Fruit fly (Drosophila melanogaster) Kc167 (cell line): Measurements from ENCODE around the gene 2mit.

Source experiments
- Myc ChIP-seq: fragments of >200 bp; optimal IDR thresholded peaks from 2 replicates; lab custom pipeline; 2017; ENCODE audit warnings: missing external identifiers
- Sin3A ChIP-seq: fragments of >200 bp; optimal IDR thresholded peaks from 2 replicates; lab custom pipeline; 2018; ENCODE audit warnings: missing external identifiers
- h ChIP-seq: fragments of >200 bp; optimal IDR thresholded peaks from 3 replicates; lab custom pipeline; 2018; ENCODE audit warnings: missing external identifiers
- insv ChIP-seq: fragments of >200 bp; optimal IDR thresholded peaks from 3 replicates; lab custom pipeline; 2018; ENCODE audit warnings: missing external identifiers
- psq ChIP-seq: fragments of >200 bp; optimal IDR thresholded peaks from 2 replicates; lab custom pipeline; 2017; ENCODE audit warnings: missing external identifiers
- ttk ChIP-seq: sonication (Bioruptor generic); optimal IDR thresholded peaks from 2 replicates; lab custom pipeline; 2017; ENCODE audit warnings: missing external identifiers

2mit gene

dm6 chr3R:13155587-13155986, at the start of gene 2mit:
Gene 2mit, minus strand, starts transcription at chr3R:13155687.
- no peak for TF ChIP-seq Myc (lab: Kevin White, UChicago)
- TF ChIP-seq insv (lab: Kevin White, UChicago): no peak
- TF ChIP-seq psq (lab: Kevin White, UChicago): no peak
- TF ChIP-seq h: no peak
- no peak for TF ChIP-seq ttk (lab: Kevin White, UChicago)
- TF ChIP-seq Sin3A (lab: Kevin White, UChicago): no peak

dm6 chr3R:13200402-13200801, 44.9 kb upstream of the 2mit start:
- TF ChIP-seq insv (lab: Kevin White, UChicago) (no peak), Myc (lab: Kevin White, UChicago) (no peak), Sin3A (lab: Kevin White, UChicago) (no peak), ttk (lab: Kevin White, UChicago) (no peak), psq (lab: Kevin White, UChicago) (no peak), h (no peak)

- TF ChIP-seq Myc (lab: Kevin White, UChicago) (no peak), Sin3A (lab: Kevin White, UChicago) (no peak), h (no peak), psq (lab: Kevin White, UChicago) (no peak), insv (lab: Kevin White, UChicago) (no peak), ttk (lab: Kevin White, UChicago) (no peak)
Observed at dm6 chr3R:13191299-13191698, 35.8 kb upstream of the 2mit start, which contains the start of gene CG8141. Gene CG8141, plus strand, starts transcription at chr3R:13191599.

- TF ChIP-seq Sin3A (lab: Kevin White, UChicago): no peak
- TF ChIP-seq psq (lab: Kevin White, UChicago): no peak
- TF ChIP-seq insv (lab: Kevin White, UChicago): no peak
- TF ChIP-seq ttk (lab: Kevin White, UChicago): no peak
- TF ChIP-seq Myc (lab: Kevin White, UChicago): no peak
- no peak for TF ChIP-seq h
Observed at dm6 chr3R:13188219-13188618, 32.7 kb upstream of the 2mit start, which contains the start of gene CG14380. Gene CG14380, plus strand, starts transcription at chr3R:13188519.

dm6 chr3R:13186396-13186795, 30.9 kb upstream of the 2mit start, which contains the start of gene CG8508:
Gene CG8508, minus strand, starts transcription at chr3R:13186496.
- no peak for TF ChIP-seq Sin3A (lab: Kevin White, UChicago)
- TF ChIP-seq insv (lab: Kevin White, UChicago): no peak
- no peak for TF ChIP-seq ttk (lab: Kevin White, UChicago)
- no peak for TF ChIP-seq Myc (lab: Kevin White, UChicago)
- TF ChIP-seq h: no peak

- no peak for TF ChIP-seq Myc (lab: Kevin White, UChicago)
- no peak for TF ChIP-seq ttk (lab: Kevin White, UChicago)
- TF ChIP-seq h: no peak
- no peak for TF ChIP-seq psq (lab: Kevin White, UChicago)
- no peak for TF ChIP-seq insv (lab: Kevin White, UChicago)
- TF ChIP-seq Sin3A (lab: Kevin White, UChicago): no peak
Observed at dm6 chr3R:13181004-13181403, 25.5 kb upstream of the 2mit start, which contains the start of gene CG8138. Gene CG8138, plus strand, starts transcription at chr3R:13181304.

- no peak for TF ChIP-seq insv (lab: Kevin White, UChicago)
- TF ChIP-seq h: no peak
- no peak for TF ChIP-seq ttk (lab: Kevin White, UChicago)
- TF ChIP-seq Sin3A (lab: Kevin White, UChicago): no peak
- no peak for TF ChIP-seq Myc (lab: Kevin White, UChicago)
- TF ChIP-seq psq (lab: Kevin White, UChicago): no peak
Observed at dm6 chr3R:13138120-13138519, 17.4 kb downstream of the 2mit start.

dm6 chr3R:13128932-13129331, 26.6 kb downstream of the 2mit start:
- no peak for TF ChIP-seq psq (lab: Kevin White, UChicago)
- TF ChIP-seq h: no peak
- no peak for TF ChIP-seq ttk (lab: Kevin White, UChicago)
- no peak for TF ChIP-seq insv (lab: Kevin White, UChicago)
- TF ChIP-seq Sin3A (lab: Kevin White, UChicago): no peak
- no peak for TF ChIP-seq Myc (lab: Kevin White, UChicago)

- TF ChIP-seq ttk (lab: Kevin White, UChicago) (no peak), h (no peak), Myc (lab: Kevin White, UChicago) (no peak), Sin3A (lab: Kevin White, UChicago) (no peak), psq (lab: Kevin White, UChicago) (no peak), insv (lab: Kevin White, UChicago) (no peak)
Observed at dm6 chr3R:13117711-13118110, 37.8 kb downstream of the 2mit start.

- TF ChIP-seq ttk (lab: Kevin White, UChicago) (no peak), h (no peak), Sin3A (lab: Kevin White, UChicago) (no peak), Myc (lab: Kevin White, UChicago) (no peak), insv (lab: Kevin White, UChicago) (no peak), psq (lab: Kevin White, UChicago) (no peak)
Observed at dm6 chr3R:13091666-13092065, 63.8 kb downstream of the 2mit start.

dm6 chr3R:13088942-13089341, 66.5 kb downstream of the 2mit start, which contains the start of gene CG34308:
Gene CG34308, plus strand, starts transcription at chr3R:13089242.
- TF ChIP-seq insv (lab: Kevin White, UChicago) (no peak), Myc (lab: Kevin White, UChicago) (no peak), Sin3A (lab: Kevin White, UChicago) (no peak), h (no peak), ttk (lab: Kevin White, UChicago) (no peak), psq (lab: Kevin White, UChicago) (no peak)

dm6 chr3R:13088395-13088794, 67.1 kb downstream of the 2mit start, which contains the start of gene timeout:
Gene timeout, plus strand, starts transcription at chr3R:13088651.
- no peak for TF ChIP-seq Myc (lab: Kevin White, UChicago)
- TF ChIP-seq insv (lab: Kevin White, UChicago): no peak
- TF ChIP-seq ttk (lab: Kevin White, UChicago): no peak
- no peak for TF ChIP-seq h
- no peak for TF ChIP-seq psq (lab: Kevin White, UChicago)
- TF ChIP-seq Sin3A (lab: Kevin White, UChicago): no peak
